Fruit fly (Drosophila melanogaster) whole organism, adult: ENCODE measurements around the gene CG2772.

Source experiments
- CG11617 ChIP-seq: fragments of 200-800 bp; sonication (Bioruptor generic); optimal IDR thresholded peaks from 2 replicates; lab custom pipeline; 2017; ENCODE audit warnings: mild to moderate bottlenecking, missing biosample characterization, missing genetic modification reagents, missing genetic modification characterization
- CG12768 ChIP-seq: fragments of 200-800 bp; sonication (Bioruptor generic); optimal IDR thresholded peaks from 2 replicates; lab custom pipeline; 2017; ENCODE audit warnings: missing biosample characterization, missing genetic modification characterization, mild to moderate bottlenecking, moderate library complexity, missing genetic modification reagents
- CG14711 ChIP-seq: fragments of 200-800 bp; sonication (Bioruptor generic); optimal IDR thresholded peaks from 2 replicates; lab custom pipeline; 2018; ENCODE audit warnings: missing biosample characterization, mild to moderate bottlenecking, missing genetic modification characterization, moderate library complexity
- CG1620 ChIP-seq: fragments of 200-800 bp; sonication (Bioruptor generic); optimal IDR thresholded peaks from 2 replicates; lab custom pipeline; 2016; ENCODE audit warnings: missing biosample characterization, missing genetic modification characterization
- CG33017 ChIP-seq: fragments of 200-800 bp; sonication (Bioruptor generic); optimal IDR thresholded peaks from 2 replicates; lab custom pipeline; 2018; ENCODE audit warnings: missing biosample characterization, mild to moderate bottlenecking, missing genetic modification characterization, moderate library complexity
- CG5204 ChIP-seq: fragments of 200-800 bp; sonication (Bioruptor generic); optimal IDR thresholded peaks from 2 replicates; lab custom pipeline; 2016; ENCODE audit warnings: missing biosample characterization, missing genetic modification characterization
- CG7045 ChIP-seq: fragments of 200-800 bp; sonication (Bioruptor generic); optimal IDR thresholded peaks from 2 replicates; lab custom pipeline; 2017; ENCODE audit warnings: missing biosample characterization, mild to moderate bottlenecking, missing genetic modification characterization
- CG7101 ChIP-seq: fragments of 200-800 bp; sonication (Bioruptor generic); optimal IDR thresholded peaks from 2 replicates; lab custom pipeline; 2018; ENCODE audit warnings: missing biosample characterization, mild to moderate bottlenecking, missing genetic modification characterization, moderate library complexity
- Clk ChIP-seq: fragments of 200-800 bp; sonication (Bioruptor generic); optimal IDR thresholded peaks from 2 replicates; lab custom pipeline; 2017; ENCODE audit warnings: missing biosample characterization, missing genetic modification characterization
- Crg-1 ChIP-seq: fragments of 200-800 bp; sonication (Bioruptor generic); optimal IDR thresholded peaks from 2 replicates; lab custom pipeline; 2016; ENCODE audit warnings: missing biosample characterization, missing genetic modification characterization
- Hr96 ChIP-seq: fragments of 200-800 bp; sonication (Bioruptor generic); optimal IDR thresholded peaks from 2 replicates; lab custom pipeline; 2016; ENCODE audit warnings: missing biosample characterization, missing genetic modification characterization
- Mnt ChIP-seq: fragments of 200-800 bp; sonication (Bioruptor generic); optimal IDR thresholded peaks from 2 replicates; lab custom pipeline; 2016; ENCODE audit warnings: missing biosample characterization, mild to moderate bottlenecking, missing genetic modification characterization
- bab1 ChIP-seq: fragments of 200-800 bp; sonication (Bioruptor generic); optimal IDR thresholded peaks from 3 replicates; lab custom pipeline; 2019; ENCODE audit warnings: missing biosample characterization, mild to moderate bottlenecking, missing genetic modification characterization, moderate library complexity
- cic ChIP-seq: fragments of 200-800 bp; sonication (Bioruptor generic); optimal IDR thresholded peaks from 2 replicates; lab custom pipeline; 2017; ENCODE audit warnings: missing biosample characterization, mild to moderate bottlenecking, missing genetic modification characterization, moderate library complexity
- cnc ChIP-seq, 2 experiments: fragments of >200 bp; optimal IDR thresholded peaks; 2 replicates each; lab custom pipeline; 2017
- kay ChIP-seq: fragments of 200-800 bp; sonication (Bioruptor generic); peaks from one replicate; lab custom pipeline; 2016; ENCODE audit warnings: missing biosample characterization, missing genetic modification characterization, borderline replicate concordance
- ovo ChIP-seq: fragments of 200-800 bp; sonication (Bioruptor generic); optimal IDR thresholded peaks from 2 replicates; lab custom pipeline; 2016; ENCODE audit warnings: missing biosample characterization, missing genetic modification characterization
- pad ChIP-seq: fragments of 200-800 bp; sonication (Bioruptor generic); optimal IDR thresholded peaks from 3 replicates; lab custom pipeline; 2017; ENCODE audit warnings: missing biosample characterization, missing genetic modification characterization, mild to moderate bottlenecking, moderate library complexity, missing genetic modification reagents
- tj ChIP-seq: fragments of 200-800 bp; sonication (Bioruptor generic); optimal IDR thresholded peaks from 3 replicates; lab custom pipeline; 2017; ENCODE audit warnings: missing biosample characterization, mild to moderate bottlenecking, missing genetic modification characterization, moderate library complexity
- toe ChIP-seq: fragments of 200-800 bp; sonication (Bioruptor generic); optimal IDR thresholded peaks from 2 replicates; lab custom pipeline; 2016; ENCODE audit warnings: missing biosample characterization, missing genetic modification characterization

CG2772 gene

dm6 chr2L:3422753-3423152, 23.0 kb upstream of the CG2772 start:
- TF ChIP-seq kay (GFP tag; lab: Kevin White, UChicago) (peak; percentile 7), cic (no peak)

- TF ChIP-seq CG11617 (no peak), CG7045 (GFP tag; lab: Kevin White, UChicago) (no peak), Crg-1 (GFP tag; lab: Kevin White, UChicago) (no peak), toe (GFP tag; lab: Kevin White, UChicago) (no peak), Hr96 (no peak), cnc (optimal IDR thresholded peaks at IDR 0.05; lab: Kevin White, UChicago) (no peak), CG14711 (tag; lab: Kevin White, UChicago) (no peak), bab1 (no peak), CG1620 (GFP tag; lab: Kevin White, UChicago) (no peak), Mnt (GFP tag; lab: Kevin White, UChicago) (no peak), tj (GFP tag; lab: Kevin White, UChicago) (no peak), Clk (GFP tag; lab: Kevin White, UChicago) (no peak), CG12768 (GFP tag; lab: Kevin White, UChicago) (no peak), CG33017 (tag; lab: Kevin White, UChicago) (no peak), pad (GFP tag; lab: Kevin White, UChicago) (no peak)
Measured at dm6 chr2L:3425947-3426346, 19.8 kb upstream of the CG2772 start.

dm6 chr2L:3426669-3427232, 19.0 kb upstream of the CG2772 start, which contains the start of gene Pgant2:
TSS of gene Pgant2 (minus strand) at chr2L:3426719.
- TF ChIP-seq kay (GFP tag; lab: Kevin White, UChicago), result no peak
- TF ChIP-seq Crg-1 (GFP tag; lab: Kevin White, UChicago), result no peak
- no peak for TF ChIP-seq CG5204 (GFP tag; lab: Kevin White, UChicago)
- TF ChIP-seq CG7101 (tag; lab: Kevin White, UChicago), result no peak
- TF ChIP-seq ovo, result no peak
- no peak for TF ChIP-seq CG12768 (GFP tag; lab: Kevin White, UChicago)
- TF ChIP-seq CG33017 (tag; lab: Kevin White, UChicago), result no peak
- no peak for TF ChIP-seq CG7045 (GFP tag; lab: Kevin White, UChicago)
- TF ChIP-seq pad (GFP tag; lab: Kevin White, UChicago), result no peak
- TF ChIP-seq tj (GFP tag; lab: Kevin White, UChicago), result no peak
- TF ChIP-seq toe (GFP tag; lab: Kevin White, UChicago), result no peak
- TF ChIP-seq Hr96, result no peak
- TF ChIP-seq bab1, result no peak
- no peak for TF ChIP-seq CG11617
- no peak for TF ChIP-seq Mnt (GFP tag; lab: Kevin White, UChicago)
- no peak for TF ChIP-seq CG1620 (GFP tag; lab: Kevin White, UChicago)

- TF ChIP-seq CG11617 (no peak), CG5204 (GFP tag; lab: Kevin White, UChicago) (no peak), ovo (no peak), cic (no peak), CG7101 (tag; lab: Kevin White, UChicago) (no peak), cnc (optimal IDR thresholded peaks at IDR 0.05; lab: Kevin White, UChicago) (no peak), CG1620 (GFP tag; lab: Kevin White, UChicago) (no peak), pad (GFP tag; lab: Kevin White, UChicago) (no peak), Clk (GFP tag; lab: Kevin White, UChicago) (no peak), tj (GFP tag; lab: Kevin White, UChicago) (no peak), CG12768 (GFP tag; lab: Kevin White, UChicago) (no peak), Crg-1 (GFP tag; lab: Kevin White, UChicago) (no peak), CG14711 (tag; lab: Kevin White, UChicago) (no peak), CG7045 (GFP tag; lab: Kevin White, UChicago) (no peak), bab1 (no peak)
Measured at dm6 chr2L:3428419-3429097, 17.2 kb upstream of the CG2772 start.

- TF ChIP-seq toe (GFP tag; lab: Kevin White, UChicago) (no peak), CG33017 (tag; lab: Kevin White, UChicago) (no peak), CG11617 (no peak), Mnt (GFP tag; lab: Kevin White, UChicago) (no peak), Hr96 (no peak), CG14711 (tag; lab: Kevin White, UChicago) (no peak), cnc (optimal IDR thresholded peaks at IDR 0.05; lab: Kevin White, UChicago) (no peak), CG12768 (GFP tag; lab: Kevin White, UChicago) (no peak), CG7045 (GFP tag; lab: Kevin White, UChicago) (no peak), Clk (GFP tag; lab: Kevin White, UChicago) (no peak), tj (GFP tag; lab: Kevin White, UChicago) (no peak), pad (GFP tag; lab: Kevin White, UChicago) (no peak)
Measured at dm6 chr2L:3435086-3435485, 10.7 kb upstream of the CG2772 start.

dm6 chr2L:3436347-3436746, 9.4 kb upstream of the CG2772 start:
- TF ChIP-seq CG5204 (GFP tag; lab: Kevin White, UChicago) (no peak), tj (GFP tag; lab: Kevin White, UChicago) (no peak), cic (no peak), toe (GFP tag; lab: Kevin White, UChicago) (no peak), CG7101 (tag; lab: Kevin White, UChicago) (no peak), CG14711 (tag; lab: Kevin White, UChicago) (no peak), Crg-1 (GFP tag; lab: Kevin White, UChicago) (no peak), kay (GFP tag; lab: Kevin White, UChicago) (no peak), pad (GFP tag; lab: Kevin White, UChicago) (no peak), Hr96 (no peak), bab1 (no peak)
